Fruit fly (Drosophila melanogaster) whole organism, embryonic: ENCODE data around the gene CG10576.

ENCODE experiments used
- BEAF-32 ChIP-seq: fragments of 200-800 bp; sonication (Bioruptor generic); optimal IDR thresholded peaks from 3 replicates; lab custom pipeline; 2017; ENCODE audit warnings: missing biosample characterization, missing genetic modification characterization, mild to moderate bottlenecking, moderate library complexity, missing genetic modification reagents
- CG10274 ChIP-seq: fragments of 200-800 bp; sonication (Bioruptor generic); optimal IDR thresholded peaks from 3 replicates; lab custom pipeline; 2017; ENCODE audit warnings: missing biosample characterization, mild to moderate bottlenecking, missing genetic modification characterization
- CG10979 ChIP-seq: fragments of 200-800 bp; sonication (Bioruptor generic); optimal IDR thresholded peaks from 2 replicates; lab custom pipeline; 2018; ENCODE audit warnings: missing biosample characterization, mild to moderate bottlenecking, missing genetic modification characterization, moderate library complexity
- CG12236 ChIP-seq: fragments of 200-800 bp; sonication (Bioruptor generic); optimal IDR thresholded peaks from 2 replicates; lab custom pipeline; 2016; ENCODE audit warnings: missing biosample characterization, missing genetic modification characterization
- CG13424 ChIP-seq: fragments of 200-800 bp; sonication (Bioruptor generic); optimal IDR thresholded peaks from 2 replicates; lab custom pipeline; 2019; ENCODE audit warnings: missing biosample characterization, mild to moderate bottlenecking, missing genetic modification characterization, moderate library complexity
- CG13624 ChIP-seq: fragments of 200-800 bp; sonication (Bioruptor generic); optimal IDR thresholded peaks from 2 replicates; lab custom pipeline; 2016; ENCODE audit warnings: missing biosample characterization, missing genetic modification characterization
- CG14710 ChIP-seq: fragments of 200-800 bp; sonication (Bioruptor generic); optimal IDR thresholded peaks from 3 replicates; lab custom pipeline; 2019; ENCODE audit warnings: missing biosample characterization, mild to moderate bottlenecking, missing genetic modification characterization, moderate library complexity
- CG16813 ChIP-seq: fragments of 200-800 bp; sonication (Bioruptor generic); IDR thresholded peaks from 3 replicates; pipeline ENCODE4 v1.3.6; 2022; ENCODE audit warnings: missing biosample characterization, missing genetic modification characterization; ENCODE audit not compliant: partially characterized antibody
- CG18476 ChIP-seq: fragments of 200-800 bp; sonication (Bioruptor generic); optimal IDR thresholded peaks from 2 replicates; lab custom pipeline; 2016; ENCODE audit warnings: missing biosample characterization, mild to moderate bottlenecking, missing genetic modification characterization
- CG2116 ChIP-seq: fragments of 200-800 bp; sonication (Bioruptor generic); optimal IDR thresholded peaks from 3 replicates; lab custom pipeline; 2018; ENCODE audit warnings: missing biosample characterization, mild to moderate bottlenecking, missing genetic modification characterization
- CG32532 ChIP-seq: fragments of 200-800 bp; sonication (Bioruptor generic); IDR thresholded peaks from 2 replicates; pipeline ENCODE4 v1.3.6; 2022; ENCODE audit warnings: missing biosample characterization, missing genetic modification characterization
- CG34422 ChIP-seq: fragments of 200-800 bp; sonication (Bioruptor generic); IDR thresholded peaks from 3 replicates; pipeline ENCODE4 v1.3.6; 2022; ENCODE audit warnings: missing biosample characterization, missing genetic modification characterization
- CG3847 ChIP-seq: fragments of 200-800 bp; sonication (Bioruptor generic); IDR thresholded peaks from 2 replicates; pipeline ENCODE4 v1.3.6; 2022; ENCODE audit warnings: missing biosample characterization, missing genetic modification characterization
- CG6854 ChIP-seq: fragments of 200-800 bp; sonication (Bioruptor generic); optimal IDR thresholded peaks from 3 replicates; lab custom pipeline; 2017; ENCODE audit warnings: missing biosample characterization, mild to moderate bottlenecking, missing genetic modification characterization
- CG9437 ChIP-seq: fragments of 200-800 bp; sonication (Bioruptor generic); optimal IDR thresholded peaks from 2 replicates; lab custom pipeline; 2018; ENCODE audit warnings: missing biosample characterization, mild to moderate bottlenecking, missing genetic modification characterization
- CG9932 ChIP-seq: fragments of 200-800 bp; sonication (Bioruptor generic); IDR thresholded peaks from 2 replicates; pipeline ENCODE4 v1.3.6; 2022; ENCODE audit warnings: missing biosample characterization, missing genetic modification characterization
- CTCF ChIP-seq: fragments of 200-800 bp; sonication (Bioruptor generic); optimal IDR thresholded peaks from 2 replicates; lab custom pipeline; 2017; ENCODE audit warnings: missing biosample characterization, mild to moderate bottlenecking, missing genetic modification characterization, moderate library complexity
- Doc3 ChIP-seq: fragments of 200-800 bp; sonication (Bioruptor generic); IDR thresholded peaks from 3 replicates; pipeline ENCODE4 v1.3.6; 2022; ENCODE audit warnings: missing biosample characterization, missing genetic modification characterization; ENCODE audit not compliant: partially characterized antibody
- Ets65A ChIP-seq: fragments of 200-800 bp; sonication (Bioruptor generic); peaks from one replicate; lab custom pipeline; 2016; ENCODE audit warnings: missing biosample characterization, missing genetic modification characterization
- Ets97D ChIP-seq: fragments of 200-800 bp; sonication (Bioruptor generic); optimal IDR thresholded peaks from 3 replicates; lab custom pipeline; 2016; ENCODE audit warnings: missing biosample characterization, missing genetic modification characterization
- H15 ChIP-seq: fragments of 200-800 bp; sonication (Bioruptor generic); IDR thresholded peaks from 3 replicates; pipeline ENCODE4 v1.3.6; 2022; ENCODE audit warnings: missing biosample characterization, missing genetic modification characterization
- HLH4C ChIP-seq: fragments of 200-800 bp; sonication (Bioruptor generic); IDR thresholded peaks from 3 replicates; pipeline ENCODE4 v1.3.6; 2022; ENCODE audit warnings: missing biosample characterization, missing genetic modification characterization; ENCODE audit not compliant: partially characterized antibody
- Hmx ChIP-seq: fragments of 200-800 bp; sonication (Bioruptor generic); optimal IDR thresholded peaks from 2 replicates; lab custom pipeline; 2016; ENCODE audit warnings: missing biosample characterization, missing genetic modification characterization
- Hsf ChIP-seq: fragments of 200-800 bp; sonication (Bioruptor generic); optimal IDR thresholded peaks from 3 replicates; lab custom pipeline; 2016; ENCODE audit warnings: missing biosample characterization, missing genetic modification characterization
- MBD-R2 ChIP-seq: fragments of 200-800 bp; sonication (Bioruptor generic); IDR thresholded peaks from 2 replicates; pipeline ENCODE4 v1.3.6; 2022; ENCODE audit warnings: missing biosample characterization, missing genetic modification characterization
- Med ChIP-seq: fragments of 200-800 bp; sonication (Bioruptor generic); peaks from one replicate; lab custom pipeline; 2016; ENCODE audit warnings: missing biosample characterization, missing genetic modification characterization, mild to moderate bottlenecking, inconsistent platforms, moderate library complexity
- Meics ChIP-seq: fragments of 200-800 bp; sonication (Bioruptor generic); optimal IDR thresholded peaks from 2 replicates; lab custom pipeline; 2017; ENCODE audit warnings: missing biosample characterization, mild to moderate bottlenecking, missing genetic modification characterization
- Opbp ChIP-seq: fragments of 200-800 bp; sonication (Bioruptor generic); IDR thresholded peaks from 3 replicates; pipeline ENCODE4 v1.3.6; 2022; ENCODE audit warnings: missing biosample characterization, missing genetic modification characterization; ENCODE audit not compliant: partially characterized antibody
- Side ChIP-seq: fragments of 200-800 bp; sonication (Bioruptor generic); optimal IDR thresholded peaks from 2 replicates; lab custom pipeline; 2016; ENCODE audit warnings: missing biosample characterization, missing genetic modification characterization
- Sry-δ ChIP-seq: fragments of 200-800 bp; sonication (Bioruptor generic); optimal IDR thresholded peaks from 2 replicates; lab custom pipeline; 2016; ENCODE audit warnings: missing biosample characterization, missing genetic modification characterization
- Xbp1 ChIP-seq: fragments of 200-800 bp; sonication (Bioruptor generic); optimal IDR thresholded peaks from 3 replicates; lab custom pipeline; 2016; ENCODE audit warnings: missing biosample characterization, mild to moderate bottlenecking, missing genetic modification characterization
- YL-1 ChIP-seq: fragments of 200-800 bp; sonication (Bioruptor generic); optimal IDR thresholded peaks from 3 replicates; lab custom pipeline; 2017; ENCODE audit warnings: missing biosample characterization, mild to moderate bottlenecking, missing genetic modification characterization
- ato ChIP-seq: fragments of 200-800 bp; sonication (Bioruptor generic); IDR thresholded peaks from 2 replicates; pipeline ENCODE4 v1.3.6; 2022; ENCODE audit warnings: missing biosample characterization, missing genetic modification characterization; ENCODE audit not compliant: partially characterized antibody
- bbx ChIP-seq: fragments of 200-800 bp; sonication (Bioruptor generic); IDR thresholded peaks from 2 replicates; pipeline ENCODE4 v1.3.6; 2022; ENCODE audit warnings: missing biosample characterization, missing genetic modification characterization; ENCODE audit not compliant: partially characterized antibody
- chinmo ChIP-seq: fragments of 200-800 bp; sonication (Bioruptor generic); IDR thresholded peaks from 4 replicates; pipeline ENCODE4 v1.3.6; 2022; ENCODE audit warnings: missing biosample characterization, missing genetic modification characterization; ENCODE audit not compliant: partially characterized antibody
- dmrt11E ChIP-seq: fragments of 200-800 bp; sonication (Bioruptor generic); optimal IDR thresholded peaks from 3 replicates; lab custom pipeline; 2018; ENCODE audit warnings: missing biosample characterization, mild to moderate bottlenecking, missing genetic modification characterization, moderate library complexity
- dpn ChIP-seq, 2 experiments: fragments of 200-800 bp; sonication (Bioruptor generic); optimal IDR thresholded peaks; 3 replicates each; lab custom pipeline; 2016; ENCODE audit warnings: missing biosample characterization in 2 of 2, missing genetic modification characterization in 2 of 2
- inv ChIP-seq: fragments of 200-800 bp; sonication (Bioruptor generic); IDR thresholded peaks from 2 replicates; pipeline ENCODE4 v1.3.6; 2022; ENCODE audit warnings: missing biosample characterization, missing genetic modification characterization; ENCODE audit not compliant: partially characterized antibody
- kni ChIP-seq: fragments of 200-800 bp; sonication (Bioruptor generic); optimal IDR thresholded peaks from 3 replicates; lab custom pipeline; 2017; ENCODE audit warnings: mild to moderate bottlenecking, missing biosample characterization, missing genetic modification reagents, missing genetic modification characterization
- lilli ChIP-seq: fragments of 200-800 bp; sonication (Bioruptor generic); optimal IDR thresholded peaks from 3 replicates; lab custom pipeline; 2016; ENCODE audit warnings: missing biosample characterization, missing genetic modification characterization
- nerfin-2 ChIP-seq: fragments of 200-800 bp; sonication (Bioruptor generic); IDR thresholded peaks from 2 replicates; pipeline ENCODE4 v1.3.6; 2022; ENCODE audit warnings: missing biosample characterization, missing genetic modification characterization; ENCODE audit not compliant: partially characterized antibody
- nmo ChIP-seq: fragments of 200-800 bp; sonication (Bioruptor generic); optimal IDR thresholded peaks from 2 replicates; lab custom pipeline; 2018; ENCODE audit warnings: missing biosample characterization, mild to moderate bottlenecking, missing genetic modification characterization, moderate library complexity
- phol ChIP-seq: fragments of 200-800 bp; sonication (Bioruptor generic); optimal IDR thresholded peaks from 3 replicates; lab custom pipeline; 2018; ENCODE audit warnings: missing biosample characterization, mild to moderate bottlenecking, missing genetic modification characterization, moderate library complexity
- so ChIP-seq: fragments of 200-800 bp; sonication (Bioruptor generic); IDR thresholded peaks from 3 replicates; pipeline ENCODE4 v1.3.6; 2022; ENCODE audit warnings: missing biosample characterization, missing genetic modification characterization
- stc ChIP-seq: fragments of 200-800 bp; sonication (Bioruptor generic); IDR thresholded peaks from 2 replicates; pipeline ENCODE4 v1.3.6; 2022; ENCODE audit warnings: missing biosample characterization, missing genetic modification characterization
- trem ChIP-seq: fragments of 200-800 bp; optimal IDR thresholded peaks from 3 replicates; lab custom pipeline; 2019; ENCODE audit warnings: missing biosample characterization, mild to moderate bottlenecking, missing genetic modification characterization, moderate library complexity
- vvl ChIP-seq: fragments of 200-800 bp; sonication (Bioruptor generic); IDR thresholded peaks from 2 replicates; pipeline ENCODE4 v1.3.6; 2022; ENCODE audit warnings: missing biosample characterization, missing genetic modification characterization

The CG10576 gene

dm6 chr3L:5764922-5765843 is at the start of gene CG10576:
TSS of gene CG10576 (minus strand) at chr3L:5765702.
- TF ChIP-seq bbx (GFP tag; lab: Robert Waterston, UW) (peak; percentile 44; the same call in 1 of the 2 replicates), MBD-R2 (GFP tag; lab: Robert Waterston, UW) (peak; percentile 31; the same call in 1 of the 2 replicates), Xbp1 (GFP tag; lab: Kevin White, UChicago) (peak; percentile 43), chinmo (GFP tag; lab: Robert Waterston, UW) (0 out of 4 replicates have a peak, but pooled peaks have one; percentile 67), CG13424 (tag; lab: Kevin White, UChicago) (no peak), dmrt11E (tag; lab: Kevin White, UChicago) (peak; percentile 21), inv (peak; percentile 58), CG34422 (GFP tag; lab: Robert Waterston, UW) (peak; percentile 80; the same call in 1 of the 3 replicates), Side (GFP tag; lab: Kevin White, UChicago) (peak; percentile 14), Meics (no peak), Opbp (GFP tag; lab: Robert Waterston, UW) (0 out of 3 replicates have a peak, but pooled peaks have one; percentile 5), CG3847 (GFP tag; lab: Robert Waterston, UW) (peak; percentile 53), CG6854 (GFP tag; lab: Kevin White, UChicago) (peak; percentile 7), CG9437 (no peak), Sry-δ (GFP tag; lab: Kevin White, UChicago) (peak; percentile 68), CG10979 (tag; lab: Kevin White, UChicago) (peak; percentile 13), kni (GFP tag; lab: Kevin White, UChicago) (no peak), Ets97D (GFP tag; lab: Kevin White, UChicago) (peak; percentile 73), CG2116 (peak; percentile 78), CTCF (GFP tag; lab: Kevin White, UChicago) (peak; percentile 78), so (GFP tag; lab: Robert Waterston, UW) (peak; percentile 42; the same call in 1 of the 3 replicates), YL-1 (GFP tag; lab: Kevin White, UChicago) (peak; percentile 96), phol (tag; lab: Kevin White, UChicago) (peak; percentile 96), CG10274 (no peak), Ets65A (peak; percentile 75), trem (peak; percentile 95), CG18476 (GFP tag; lab: Kevin White, UChicago) (no peak), CG9932 (GFP tag; lab: Robert Waterston, UW) (peak; percentile 5; the same call in 1 of the 2 replicates), H15 (GFP tag; lab: Robert Waterston, UW) (no peak), stc (peak; percentile 31; the same call in 1 of the 2 replicates), ato (GFP tag; lab: Robert Waterston, UW) (peak; percentile 38; the same call in 1 of the 2 replicates), CG13624 (peak; percentile 63), dpn (GFP tag; optimal IDR thresholded peaks at IDR 0.05; lab: Kevin White, UChicago) (peak in 1 of 2 experiments; percentile 8), CG14710 (peak; percentile 78), Hsf (GFP tag; lab: Kevin White, UChicago) (peak; percentile 9), CG12236 (GFP tag; lab: Kevin White, UChicago) (no peak), Hmx (GFP tag; lab: Kevin White, UChicago) (no peak), nmo (GFP tag; lab: Kevin White, UChicago) (peak; percentile 68), BEAF-32 (peak; percentile 91), lilli (GFP tag; lab: Kevin White, UChicago) (peak; percentile 24), CG32532 (GFP tag; lab: Robert Waterston, UW) (0 out of 2 replicates have a peak, but pooled peaks have one; percentile 26), CG16813 (GFP tag; lab: Robert Waterston, UW) (peak; percentile 60), vvl (0 out of 2 replicates have a peak, but pooled peaks have one; percentile 23), nerfin-2 (no peak), HLH4C (0 out of 3 replicates have a peak, but pooled peaks have one; percentile 36), Med (GFP tag; lab: Kevin White, UChicago) (peak; percentile 86), Doc3 (GFP tag; lab: Robert Waterston, UW) (peak; percentile 46; the same call in 1 of the 3 replicates)
